Worm (Caenorhabditis elegans) whole organism, young adult: ENCODE results near the gene M01F1.9.

Experiments
- F23B12.7 ChIP-seq: sonication (generic microtip); optimal IDR thresholded peaks from 2 replicates; lab custom pipeline; 2017; ENCODE audit warnings: missing genetic modification characterization, mild to moderate bottlenecking, missing compliant biosample characterization, antibody characterized with exemption, moderate library complexity; ENCODE audit not compliant: insufficient read depth
- F37B4.10 ChIP-seq: fragments of 200-800 bp; sonication (Bioruptor generic); IDR thresholded peaks from 2 replicates; pipeline ENCODE4 v1.3.6; 2022; ENCODE audit warnings: missing genetic modification characterization, missing compliant biosample characterization
- K12H6.12 ChIP-seq: fragments of 200-800 bp; sonication (Bioruptor generic); optimal IDR thresholded peaks from 2 replicates; lab custom pipeline; 2018; ENCODE audit warnings: mild to moderate bottlenecking, missing genetic modification characterization, missing compliant biosample characterization
- ama-1 ChIP-seq, 3 experiments: fragments of 150-350 bp in 1 of 3; sonication (generic microtip) in 2 of 3; optimal IDR thresholded peaks; 2 replicates each; lab custom pipeline; 2014 to 2018; ENCODE audit warnings: missing biosample characterization in 2 of 3, missing genetic modification characterization in 2 of 3, missing genetic modification reagents in 2 of 3
- aptf-2 ChIP-seq: fragments of 200-800 bp; sonication (Bioruptor generic); conservative IDR thresholded peaks from 2 replicates; pipeline ENCODE4 v1.3.6; 2022; ENCODE audit warnings: missing genetic modification reagents, missing genetic modification characterization, missing compliant biosample characterization
- atf-7 ChIP-seq: sonication (generic microtip); optimal IDR thresholded peaks from 2 replicates; lab custom pipeline; 2017; ENCODE audit warnings: mild to moderate bottlenecking, missing genetic modification characterization, missing compliant biosample characterization
- athp-1 ChIP-seq: sonication (generic microtip); optimal IDR thresholded peaks from 2 replicates; lab custom pipeline; 2017; ENCODE audit warnings: mild to moderate bottlenecking, missing genetic modification characterization, missing compliant biosample characterization
- attf-5 ChIP-seq: fragments of 200-800 bp; sonication (Bioruptor generic); optimal IDR thresholded peaks from 2 replicates; lab custom pipeline; 2018; ENCODE audit warnings: mild to moderate bottlenecking, missing genetic modification characterization, missing compliant biosample characterization
- attf-6 ChIP-seq: fragments of 200-800 bp; sonication (Bioruptor generic); IDR thresholded peaks from 2 replicates; pipeline ENCODE4 v1.3.6; 2022; ENCODE audit warnings: missing genetic modification reagents, missing genetic modification characterization, missing compliant biosample characterization
- bed-2 ChIP-seq: fragments of 200-800 bp; sonication (Bioruptor generic); IDR thresholded peaks from 2 replicates; pipeline ENCODE4 v1.3.6; 2022; ENCODE audit warnings: missing genetic modification reagents, missing genetic modification characterization, missing compliant biosample characterization
- cebp-1 ChIP-seq, 2 experiments: fragments of 200-800 bp in 1 of 2; sonication (Bioruptor generic) in 1 of 2; sonication (generic microtip) in 1 of 2; IDR thresholded peaks in 1 of 2; optimal IDR thresholded peaks in 1 of 2; 2 replicates each; pipeline versions ENCODE4 v1.3.6 to Lab custom; 2017 to 2022; ENCODE audit warnings: missing compliant biosample characterization in 2 of 2, missing genetic modification characterization in 2 of 2, mild to moderate bottlenecking in 1 of 2, missing genetic modification reagents in 1 of 2, moderate library complexity in 1 of 2
- cebp-2 ChIP-seq: fragments of 200-800 bp; sonication (Bioruptor generic); IDR thresholded peaks from 2 replicates; pipeline ENCODE4 v1.3.6; 2022; ENCODE audit warnings: missing genetic modification characterization, missing compliant biosample characterization
- ceh-27 ChIP-seq: fragments of 200-800 bp; sonication (Bioruptor generic); optimal IDR thresholded peaks from 2 replicates; lab custom pipeline; 2018; ENCODE audit warnings: mild to moderate bottlenecking, missing genetic modification characterization, moderate library complexity, missing compliant biosample characterization
- ceh-40 ChIP-seq: fragments of 200-800 bp; sonication (Bioruptor generic); IDR thresholded peaks from 2 replicates; pipeline ENCODE4 v1.3.6; 2022; ENCODE audit warnings: missing genetic modification characterization, missing compliant biosample characterization
- ceh-58 ChIP-seq: fragments of 200-800 bp; sonication (Bioruptor generic); IDR thresholded peaks from 2 replicates; pipeline ENCODE4 v1.3.6; 2022; ENCODE audit warnings: missing genetic modification characterization, missing compliant biosample characterization
- chd-7 ChIP-seq: sonication (generic microtip); optimal IDR thresholded peaks from 2 replicates; lab custom pipeline; 2016; ENCODE audit warnings: mild to moderate bottlenecking, missing genetic modification characterization, moderate library complexity, missing compliant biosample characterization
- die-1 ChIP-seq: sonication (generic microtip); optimal IDR thresholded peaks from 2 replicates; lab custom pipeline; 2016; ENCODE audit warnings: missing genotype, mild to moderate bottlenecking, missing genetic modification characterization, missing compliant biosample characterization
- dpff-1 ChIP-seq: sonication (generic microtip); optimal IDR thresholded peaks from 2 replicates; lab custom pipeline; 2017; ENCODE audit warnings: mild to moderate bottlenecking, missing genetic modification characterization, missing compliant biosample characterization
- gei-17 ChIP-seq: fragments of 200-800 bp; sonication (Bioruptor generic); optimal IDR thresholded peaks from 2 replicates; lab custom pipeline; 2018; ENCODE audit warnings: mild to moderate bottlenecking, missing genetic modification characterization, missing compliant biosample characterization
- hmg-1.2 ChIP-seq: fragments of 200-800 bp; sonication (Bioruptor generic); IDR thresholded peaks from 2 replicates; pipeline ENCODE4 v1.3.6; 2022; ENCODE audit warnings: missing genetic modification reagents, missing genetic modification characterization, missing compliant biosample characterization
- hrde-1 ChIP-seq: sonication (generic microtip); optimal IDR thresholded peaks from 2 replicates; lab custom pipeline; 2016; ENCODE audit warnings: missing genetic modification characterization, mild to moderate bottlenecking, missing compliant biosample characterization, moderate library complexity, missing genotype, missing genetic modification reagents, borderline replicate concordance
- lin-35 ChIP-seq, 3 experiments: fragments of 150-350 bp in 2 of 3; sonication (generic microtip) in 1 of 3; optimal IDR thresholded peaks; 2 replicates each; lab custom pipeline; 2014 to 2018; ENCODE audit warnings: missing biosample characterization in 3 of 3, missing genetic modification characterization in 3 of 3, missing genetic modification reagents in 3 of 3
- lin-40 ChIP-seq: sonication (generic microtip); optimal IDR thresholded peaks from 2 replicates; lab custom pipeline; 2016; ENCODE audit warnings: missing genetic modification characterization, mild to moderate bottlenecking, missing compliant biosample characterization, missing genotype, missing genetic modification reagents
- lir-1 ChIP-seq: fragments of 200-800 bp; sonication (Bioruptor generic); conservative IDR thresholded peaks from 2 replicates; pipeline ENCODE4 v1.3.6; 2022; ENCODE audit warnings: missing genetic modification reagents, missing genetic modification characterization, missing compliant biosample characterization
- madf-8 ChIP-seq: fragments of 200-800 bp; sonication (Bioruptor generic); conservative IDR thresholded peaks from 2 replicates; pipeline ENCODE4 v1.3.6; 2022; ENCODE audit warnings: missing genetic modification reagents, missing genetic modification characterization, missing compliant biosample characterization
- mcd-1 ChIP-seq: fragments of 200-800 bp; sonication (Bioruptor generic); IDR thresholded peaks from 2 replicates; pipeline ENCODE4 v1.3.6; 2022; ENCODE audit warnings: missing genetic modification reagents, missing genetic modification characterization, missing compliant biosample characterization
- mel-28 ChIP-seq: sonication (generic microtip); optimal IDR thresholded peaks from 2 replicates; lab custom pipeline; 2016; ENCODE audit warnings: borderline replicate concordance, mild to moderate bottlenecking, missing genetic modification characterization, missing compliant biosample characterization
- nfya-2 ChIP-seq: fragments of 200-800 bp; sonication (Bioruptor generic); IDR thresholded peaks from 2 replicates; pipeline ENCODE4 v1.3.6; 2022; ENCODE audit warnings: missing genetic modification reagents, missing genetic modification characterization, missing compliant biosample characterization
- nfyb-1 ChIP-seq: fragments of 200-800 bp; sonication (Bioruptor generic); IDR thresholded peaks from 2 replicates; pipeline ENCODE4 v1.3.6; 2022; ENCODE audit warnings: missing genetic modification reagents, missing genetic modification characterization, missing compliant biosample characterization
- nhr-80 ChIP-seq: sonication (generic microtip); optimal IDR thresholded peaks from 2 replicates; lab custom pipeline; 2016; ENCODE audit warnings: missing genetic modification characterization, missing compliant biosample characterization
- rec-8 ChIP-seq, 2 experiments: sonication (generic microtip); optimal IDR thresholded peaks; 2 replicates each; lab custom pipeline; 2016; ENCODE audit warnings: mild to moderate bottlenecking in 2 of 2, missing genetic modification characterization in 2 of 2, missing genetic modification reagents in 2 of 2, missing genotype in 2 of 2, missing biosample characterization in 1 of 2, missing compliant biosample characterization in 1 of 2, moderate library complexity in 1 of 2
- snpc-4 ChIP-seq, 5 experiments: fragments of 150-350 bp in 1 of 5; sonication (generic microtip) in 4 of 5; optimal IDR thresholded peaks; 2 replicates each; lab custom pipeline; 2014 to 2018; ENCODE audit warnings: missing genetic modification characterization in 5 of 5, missing biosample characterization in 3 of 5, antibody characterized with exemption in 2 of 5, mild to moderate bottlenecking in 2 of 5, missing compliant biosample characterization in 2 of 5, missing genotype in 2 of 5, moderate library complexity in 2 of 5, missing genetic modification reagents in 1 of 5
- tbx-9 ChIP-seq: sonication (generic microtip); optimal IDR thresholded peaks from 2 replicates; lab custom pipeline; 2016; ENCODE audit warnings: borderline replicate concordance, missing genetic modification characterization, inconsistent platforms, missing compliant biosample characterization
- tlf-1 ChIP-seq: fragments of 200-800 bp; sonication (Bioruptor generic); optimal IDR thresholded peaks from 2 replicates; lab custom pipeline; 2018; ENCODE audit warnings: mild to moderate bottlenecking, missing genetic modification characterization, missing compliant biosample characterization
- unc-62 ChIP-seq: fragments of 150-350 bp; optimal IDR thresholded peaks from 2 replicates; lab custom pipeline; 2014; ENCODE audit warnings: missing biosample characterization, missing genetic modification reagents, missing genetic modification characterization
- zfh-2 ChIP-seq: fragments of 200-800 bp; sonication (Bioruptor generic); conservative IDR thresholded peaks from 2 replicates; pipeline ENCODE4 v1.3.6; 2022; ENCODE audit warnings: missing genetic modification reagents, missing genetic modification characterization, missing compliant biosample characterization
- ztf-6 ChIP-seq: fragments of 200-800 bp; sonication (Bioruptor generic); IDR thresholded peaks from 2 replicates; pipeline ENCODE4 v1.3.6; 2022; ENCODE audit warnings: missing genetic modification reagents, missing genetic modification characterization, missing compliant biosample characterization

M01F1.9 gene

DNA sequence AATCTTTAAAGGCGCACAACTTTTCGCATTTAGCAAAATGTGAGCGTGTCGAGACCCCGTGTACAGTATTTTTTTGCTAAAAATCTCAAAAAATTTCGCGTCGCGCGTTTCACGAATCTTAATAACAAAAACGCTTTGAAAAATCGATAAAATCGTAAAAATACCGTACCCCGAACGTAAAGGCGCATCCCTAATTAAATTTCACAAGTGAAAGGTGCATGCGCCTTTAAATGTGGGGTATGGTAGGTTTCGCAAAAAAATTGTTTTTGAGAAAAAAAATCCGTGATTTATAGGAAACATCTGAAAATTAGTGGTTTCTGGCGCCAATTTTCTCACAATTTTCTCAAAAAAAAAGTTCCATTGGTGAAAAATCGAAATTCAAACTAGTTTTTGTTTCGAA, 35.3 kb upstream of the M01F1.9 start (continued):
- no peak for TF ChIP-seq chd-7 (tag; lab: Kevin White, UChicago)
- no peak for TF ChIP-seq ceh-40 (GFP tag; lab: Robert Waterston, UW)

DNA sequence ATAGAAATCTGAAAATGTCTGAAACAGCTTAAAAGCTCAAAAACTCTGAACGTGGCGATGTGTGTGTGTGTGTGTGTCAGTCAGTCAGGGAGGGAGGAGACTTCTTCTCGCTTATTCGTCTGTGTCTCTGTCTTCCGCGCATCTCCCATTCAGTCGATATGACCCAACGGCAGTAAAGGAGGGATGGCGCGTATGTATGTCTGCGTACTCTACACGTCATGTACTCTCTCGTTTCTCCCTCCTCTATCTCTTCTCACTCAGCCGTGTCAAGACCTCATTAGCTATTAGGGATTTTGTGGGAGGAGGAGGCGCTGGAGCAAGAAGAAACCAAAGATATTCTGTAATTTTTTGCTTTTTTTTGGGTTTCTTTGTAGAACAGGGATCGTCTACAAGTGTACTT, 33.2 kb upstream of the M01F1.9 start:
- TF ChIP-seq cebp-1 (GFP tag; IDR thresholded peaks at IDR 0.05; lab: Robert Waterston, UW) (no peak), cebp-1 (tag; optimal IDR thresholded peaks at IDR 0.05; lab: Kevin White, UChicago) (peak; percentile 40), K12H6.12 (tag; lab: Kevin White, UChicago) (peak; percentile 33), hmg-1.2 (peak; percentile 89), zfh-2 (GFP tag; lab: Robert Waterston, UW) (peak; percentile 46; the same call in 1 of the 2 replicates), snpc-4 (GFP tag; optimal IDR thresholded peaks at IDR 0.05; lab: Kevin White, UChicago) (no peak), snpc-4 (tag; optimal IDR thresholded peaks at IDR 0.05; lab: Kevin White, UChicago) (no peak), nfyb-1 (0 out of 2 replicates have a peak, but pooled peaks have one; percentile 19), attf-5 (GFP tag; lab: Kevin White, UChicago) (peak; percentile 28), mel-28 (tag; lab: Kevin White, UChicago) (no peak), mcd-1 (GFP tag; lab: Robert Waterston, UW) (0 out of 2 replicates have a peak, but pooled peaks have one; percentile 24), lin-40 (tag; lab: Kevin White, UChicago) (peak; percentile 41), ceh-58 (GFP tag; lab: Robert Waterston, UW) (no peak), ceh-27 (GFP tag; lab: Kevin White, UChicago) (peak; percentile 48), bed-2 (no peak), nfya-2 (GFP tag; lab: Robert Waterston, UW) (no peak), unc-62 (peak; percentile 55)

DNA sequence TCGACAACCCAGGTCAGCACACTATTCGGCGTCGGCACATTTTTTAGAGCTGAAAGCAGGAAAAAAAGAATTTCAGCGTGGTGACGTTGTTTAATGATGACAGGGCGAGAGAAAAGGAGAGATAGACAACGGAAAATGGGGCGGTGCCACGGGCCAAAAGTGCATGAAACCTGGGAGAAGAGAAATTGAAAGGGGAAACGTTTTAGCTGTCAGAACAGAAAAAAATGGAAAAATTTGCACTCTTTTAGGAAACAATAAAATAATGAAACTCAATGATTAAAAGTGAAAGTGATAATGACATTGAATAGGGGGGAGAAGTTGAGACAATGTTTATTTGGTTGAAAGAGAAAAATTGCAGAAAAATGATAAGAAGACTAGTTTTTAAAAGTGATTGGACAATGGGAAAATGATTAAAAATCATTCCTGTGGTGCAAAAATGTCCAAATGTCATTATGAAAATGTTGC, 30.9 kb upstream of the M01F1.9 start, which contains the start of gene pitp-1:
Gene pitp-1 (minus strand): TSS at position 51 of the 465 bp plus-strand sequence.
- TF ChIP-seq die-1 (tag; lab: Kevin White, UChicago) (no peak), nhr-80 (tag; lab: Kevin White, UChicago) (peak; percentile 75), unc-62 (peak; percentile 41)

DNA sequence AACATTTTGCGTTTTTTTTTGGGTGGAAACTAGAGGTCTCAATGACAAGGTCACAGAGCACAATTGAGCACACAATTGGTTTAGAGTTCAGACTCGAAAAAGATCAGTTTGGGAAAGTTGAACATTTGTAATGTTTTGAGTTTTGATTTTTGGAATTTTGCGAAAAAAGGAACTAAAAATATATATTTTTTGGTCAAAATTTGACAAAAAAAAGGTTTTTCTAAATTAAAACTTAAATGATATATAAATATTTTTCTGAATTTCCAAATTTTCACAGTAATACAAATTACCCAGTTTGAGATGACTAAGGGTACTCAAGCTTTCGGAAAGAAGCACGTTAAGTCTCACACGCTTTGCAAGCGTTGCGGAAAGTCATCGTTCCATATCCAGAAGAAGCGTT, 29.5 kb upstream of the M01F1.9 start, which contains the start of gene rpl-37:
Gene rpl-37 (plus strand): TSS at position 301 of the 400 bp plus-strand sequence.
- TF ChIP-seq atf-7 (tag; lab: Kevin White, UChicago) (no peak), tbx-9 (tag; lab: Kevin White, UChicago) (no peak), lir-1 (GFP tag; lab: Robert Waterston, UW) (no peak)
- TF ChIP-seq, all 124 proteins: peak for 0

DNA sequence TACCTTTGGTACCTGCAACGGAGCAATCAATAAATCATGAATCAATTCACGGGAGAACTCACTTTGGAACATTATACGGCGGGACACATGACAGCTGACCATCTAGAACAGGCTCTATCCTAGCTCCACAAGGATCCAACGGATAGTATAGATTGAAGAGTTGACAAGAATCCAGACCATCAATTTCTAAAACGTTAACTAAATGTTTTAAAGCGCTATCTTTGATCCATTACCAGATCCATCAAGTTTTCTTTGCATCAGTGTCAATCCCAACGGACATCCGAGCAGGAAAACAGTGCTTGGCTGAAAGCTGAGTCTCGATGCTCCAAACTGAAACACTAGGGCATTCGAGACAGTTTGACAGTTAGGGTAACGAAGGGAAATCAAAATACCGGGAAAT, 24.5 kb upstream of the M01F1.9 start:
- TF ChIP-seq rec-8 (tag; optimal IDR thresholded peaks at IDR 0.05; lab: Kevin White, UChicago) (no peak), madf-8 (GFP tag; lab: Robert Waterston, UW) (no peak), F37B4.10 (GFP tag; lab: Robert Waterston, UW) (no peak), hrde-1 (tag; lab: Kevin White, UChicago) (no peak), gei-17 (GFP tag; lab: Kevin White, UChicago) (no peak), ztf-6 (no peak), zfh-2 (GFP tag; lab: Robert Waterston, UW) (no peak), athp-1 (tag; lab: Kevin White, UChicago) (no peak), dpff-1 (tag; lab: Kevin White, UChicago) (no peak), attf-6 (no peak), cebp-2 (GFP tag; lab: Robert Waterston, UW) (no peak), lin-35 (GFP tag; optimal IDR thresholded peaks at IDR 0.05; lab: Kevin White, UChicago) (no peak), hmg-1.2 (no peak), ama-1 (optimal IDR thresholded peaks at IDR 0.05; lab: Kevin White, UChicago) (no peak), ama-1 (GFP tag; optimal IDR thresholded peaks at IDR 0.05; lab: Kevin White, UChicago) (no peak), attf-5 (GFP tag; lab: Kevin White, UChicago) (no peak), F23B12.7 (tag; lab: Kevin White, UChicago) (no peak), tlf-1 (GFP tag; lab: Kevin White, UChicago) (no peak), aptf-2 (no peak)
